Fruit fly (Drosophila melanogaster): Measurements from ENCODE around the gene gpp.

gpp gene

DNA sequence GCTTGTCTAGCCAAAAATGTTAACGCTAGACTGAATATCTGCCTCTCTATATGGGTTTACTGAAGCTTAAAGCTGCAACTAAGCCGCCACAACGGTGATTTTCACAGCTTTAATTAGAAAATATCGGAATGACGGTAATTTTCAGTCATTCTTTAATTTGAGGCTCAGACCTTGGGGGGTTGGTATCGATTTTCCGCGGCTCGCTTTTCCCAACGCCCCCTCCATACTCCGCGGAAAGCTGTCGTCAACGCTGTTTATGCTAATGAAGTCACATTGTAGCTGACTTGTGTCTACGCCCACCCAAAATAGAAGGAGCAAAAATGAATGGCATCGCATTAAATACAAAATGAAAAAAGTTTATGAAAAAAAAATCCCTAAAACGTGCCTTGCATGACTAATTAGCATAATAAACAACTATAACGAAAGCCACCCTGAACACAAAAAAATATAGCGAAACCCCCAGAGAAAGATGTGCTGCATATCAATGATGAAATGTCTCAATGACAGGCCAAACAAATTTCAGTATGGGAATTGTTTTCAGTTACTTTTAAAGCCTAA lies 29.2 kb downstream of the gpp start:
- no peak for TF ChIP-seq HLH106 (tag; optimal IDR thresholded peaks at IDR 0.05)
- TF ChIP-seq Mio (GFP tag; optimal IDR thresholded peaks at IDR 0.05) = no peak
- no peak for TF ChIP-seq CG9705 (GFP tag; optimal IDR thresholded peaks at IDR 0.05)
- no peak for TF ChIP-seq Hr78 (GFP tag; optimal IDR thresholded peaks at IDR 0.05)
- no peak for TF ChIP-seq usp (GFP tag; optimal IDR thresholded peaks at IDR 0.05)
- TF ChIP-seq GATAd (GFP tag; optimal IDR thresholded peaks at IDR 0.05) = no peak

DNA sequence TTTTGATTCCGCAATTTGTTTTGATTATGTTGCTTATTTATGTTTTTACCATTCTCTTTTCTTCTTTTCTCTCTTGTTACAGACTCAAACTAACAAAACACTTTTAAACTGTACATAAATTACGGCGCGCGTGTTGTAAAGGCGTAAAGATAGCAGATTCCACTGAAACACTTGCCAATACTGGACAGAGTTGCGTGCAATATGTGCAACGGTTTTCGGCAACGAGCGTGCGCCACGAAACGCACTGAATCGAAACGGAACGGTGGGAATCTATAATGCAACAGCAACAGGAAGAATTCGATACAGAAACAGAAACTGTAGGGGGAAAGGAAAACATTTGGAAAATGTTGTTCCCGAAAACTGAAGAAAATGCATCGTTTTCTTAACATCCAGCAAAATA lies 30.0 kb downstream of the gpp start:
- no peak for TF ChIP-seq br (GFP tag; optimal IDR thresholded peaks at IDR 0.05)
- no peak for TF ChIP-seq HLH106 (tag; optimal IDR thresholded peaks at IDR 0.05)
- no peak for TF ChIP-seq dl (GFP tag; optimal IDR thresholded peaks at IDR 0.05; ENCODE audit: insufficient read depth in 1 of 2, partially characterized antibody in 2 of 2)
- TF ChIP-seq fru (GFP tag; optimal IDR thresholded peaks at IDR 0.05) = no peak
- no peak for TF ChIP-seq Hr78 (GFP tag; optimal IDR thresholded peaks at IDR 0.05)
- TF ChIP-seq dsf (GFP tag; optimal IDR thresholded peaks at IDR 0.05; ENCODE audit: borderline replicate concordance) = no peak
- TF ChIP-seq usp (GFP tag; optimal IDR thresholded peaks at IDR 0.05) = no peak
- no peak for TF ChIP-seq CrebA (GFP tag; optimal IDR thresholded peaks at IDR 0.05; ENCODE audit: borderline replicate concordance)
- TF ChIP-seq Mio (GFP tag; optimal IDR thresholded peaks at IDR 0.05) = no peak
- no peak for TF ChIP-seq pan (optimal IDR thresholded peaks at IDR 0.05)
- TF ChIP-seq N (GFP tag; optimal IDR thresholded peaks at IDR 0.05) = no peak
- TF ChIP-seq Vsx2 (GFP tag; optimal IDR thresholded peaks at IDR 0.05; ENCODE audit: partially characterized antibody) = no peak
- no peak for TF ChIP-seq Dif (GFP tag; optimal IDR thresholded peaks at IDR 0.05; ENCODE audit: partially characterized antibody)
- TF ChIP-seq lola (GFP tag; optimal IDR thresholded peaks at IDR 0.05) = no peak
- no peak for TF ChIP-seq tai (GFP tag; optimal IDR thresholded peaks at IDR 0.05)
- TF ChIP-seq Dfd (GFP tag; optimal IDR thresholded peaks at IDR 0.05) = no peak
- no peak for TF ChIP-seq foxo (GFP tag; optimal IDR thresholded peaks at IDR 0.05)
- no peak for TF ChIP-seq brk (GFP tag; optimal IDR thresholded peaks at IDR 0.05)
- TF ChIP-seq Hr83 (GFP tag; optimal IDR thresholded peaks at IDR 0.05; ENCODE audit: poor library complexity, severe bottlenecking) = no peak
- TF ChIP-seq CG32264 (GFP tag; optimal IDR thresholded peaks at IDR 0.05) = no peak

DNA sequence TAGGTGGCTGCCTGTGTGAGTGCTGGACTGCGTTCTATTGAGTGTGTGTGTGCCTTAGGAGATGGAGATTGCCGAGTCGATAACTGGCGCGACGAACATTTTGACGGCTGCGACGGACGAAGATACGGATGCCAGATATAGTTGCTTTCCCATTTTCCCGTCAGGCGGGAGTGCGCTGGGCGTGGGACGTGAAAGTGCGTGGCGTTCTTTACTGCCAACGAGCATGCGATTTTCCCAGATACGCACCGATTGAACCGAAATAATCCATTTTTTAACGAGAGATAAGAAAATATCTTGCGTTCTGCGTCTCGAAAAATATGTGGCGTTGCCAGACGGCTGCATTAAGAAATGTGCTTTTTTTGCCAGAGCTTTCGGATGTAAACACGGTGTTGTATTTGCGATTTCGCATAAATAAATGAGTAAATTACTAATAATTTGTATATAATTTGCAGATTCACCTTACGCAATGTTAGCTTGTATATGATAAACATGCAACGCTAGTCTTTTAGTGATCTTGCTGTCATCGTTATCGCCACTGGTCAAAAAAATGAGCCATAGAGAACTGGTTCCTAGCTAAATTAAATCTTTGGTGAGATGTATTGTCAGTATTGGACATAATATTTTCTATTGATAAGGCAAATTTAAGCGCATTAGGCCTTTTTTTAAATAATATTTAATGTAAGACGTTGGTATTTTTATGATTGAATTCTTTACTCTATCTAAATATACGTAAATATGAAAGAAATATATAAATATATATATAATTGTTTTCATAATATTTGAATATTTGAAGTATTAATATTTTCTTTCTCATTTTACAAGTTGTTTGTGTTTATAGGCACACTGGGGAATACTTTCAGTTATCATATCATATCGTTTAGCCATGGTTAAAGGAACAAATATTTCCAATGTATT lies 49.7 kb downstream of the gpp start, which contains the start of gene CG9727:
Gene CG9727 (minus strand): TSS at position 537 of the 915 bp plus-strand sequence.
- peak; percentile 57 for TF ChIP-seq Myc (optimal IDR thresholded peaks at IDR 0.05)
- no peak for TF ChIP-seq HLH106 (tag; optimal IDR thresholded peaks at IDR 0.05)
- no peak for TF ChIP-seq Vsx2 (GFP tag; optimal IDR thresholded peaks at IDR 0.05; ENCODE audit: partially characterized antibody)
- TF ChIP-seq woc (GFP tag; optimal IDR thresholded peaks at IDR 0.05) = peak; percentile 12

DNA sequence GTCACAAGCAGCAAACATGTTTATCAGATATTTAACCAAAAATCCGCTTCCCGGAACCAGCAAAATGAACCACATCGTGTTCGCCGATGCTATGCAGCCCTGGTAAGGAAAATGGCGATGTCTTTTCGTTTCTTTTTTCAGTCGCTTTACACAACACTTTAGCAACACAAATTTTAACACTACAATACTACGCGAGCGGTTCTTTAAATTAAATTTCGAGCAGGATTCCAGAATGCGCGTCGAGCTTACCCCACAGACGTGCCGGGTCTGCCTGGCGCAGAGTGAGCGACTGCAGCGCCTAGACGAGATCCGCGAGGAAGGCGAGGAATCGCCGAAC lies 50.4 kb downstream of the gpp start, which contains the start of gene Zif:
Gene Zif (plus strand): TSS at position 34 of the 337 bp plus-strand sequence.
- no peak for TF ChIP-seq Dif (GFP tag; optimal IDR thresholded peaks at IDR 0.05; ENCODE audit: partially characterized antibody)
- no peak for TF ChIP-seq Vsx2 (GFP tag; optimal IDR thresholded peaks at IDR 0.05; ENCODE audit: partially characterized antibody)
- TF ChIP-seq CG32264 (GFP tag; optimal IDR thresholded peaks at IDR 0.05) = peak; percentile 38
- TF ChIP-seq Hr78 (GFP tag; optimal IDR thresholded peaks at IDR 0.05) = no peak
- peak; percentile 27 for TF ChIP-seq ey (GFP tag; optimal IDR thresholded peaks at IDR 0.05)
- peak; percentile 48 for TF ChIP-seq HLH106 (tag; optimal IDR thresholded peaks at IDR 0.05)
- no peak for TF ChIP-seq Dfd (GFP tag; optimal IDR thresholded peaks at IDR 0.05)
- no peak for TF ChIP-seq N (GFP tag; optimal IDR thresholded peaks at IDR 0.05)
- TF ChIP-seq br (GFP tag; optimal IDR thresholded peaks at IDR 0.05) = no peak
- TF ChIP-seq tai (GFP tag; optimal IDR thresholded peaks at IDR 0.05) = no peak
- no peak for TF ChIP-seq Rel (GFP tag; optimal IDR thresholded peaks at IDR 0.05)
- TF ChIP-seq Rel (tag; optimal IDR thresholded peaks at IDR 0.05) = peak; percentile 4
- no peak for TF ChIP-seq dmrt93B (GFP tag; optimal IDR thresholded peaks at IDR 0.05)
- TF ChIP-seq sv (GFP tag; optimal IDR thresholded peaks at IDR 0.05) = peak; percentile 31
- TF ChIP-seq h (GFP tag; optimal IDR thresholded peaks at IDR 0.05) = peak; percentile 48
- peak; percentile 64 for TF ChIP-seq rgr (GFP tag; optimal IDR thresholded peaks at IDR 0.05)
- no peak for TF ChIP-seq brk (GFP tag; optimal IDR thresholded peaks at IDR 0.05)
- peak; percentile 10 for TF ChIP-seq CG9705 (GFP tag; optimal IDR thresholded peaks at IDR 0.05)
- peak; percentile 72 for TF ChIP-seq Hr83 (GFP tag; optimal IDR thresholded peaks at IDR 0.05; ENCODE audit: poor library complexity, severe bottlenecking)
- no peak for TF ChIP-seq dsf (GFP tag; optimal IDR thresholded peaks at IDR 0.05; ENCODE audit: borderline replicate concordance)
- TF ChIP-seq fru (GFP tag; optimal IDR thresholded peaks at IDR 0.05) = peak; percentile 43
- no peak for TF ChIP-seq Myc (optimal IDR thresholded peaks at IDR 0.05)
- TF ChIP-seq lola (GFP tag; optimal IDR thresholded peaks at IDR 0.05) = no peak
- TF ChIP-seq Abd-B (GFP tag; optimal IDR thresholded peaks at IDR 0.05) = no peak
- TF ChIP-seq GATAd (GFP tag; optimal IDR thresholded peaks at IDR 0.05) = no peak
- TF ChIP-seq usp (GFP tag; optimal IDR thresholded peaks at IDR 0.05) = no peak
- peak in 1 of 2 experiments; percentile 67 for TF ChIP-seq foxo (GFP tag; optimal IDR thresholded peaks at IDR 0.05)
- TF ChIP-seq jim (GFP tag; optimal IDR thresholded peaks at IDR 0.05) = peak; percentile 70
- peak; percentile 23 for TF ChIP-seq Mio (GFP tag; optimal IDR thresholded peaks at IDR 0.05)
- peak; percentile 37 for TF ChIP-seq OdsH (GFP tag; optimal IDR thresholded peaks at IDR 0.05)
- peak; percentile 62 for TF ChIP-seq woc (GFP tag; optimal IDR thresholded peaks at IDR 0.05)
- TF ChIP-seq sage (GFP tag; optimal IDR thresholded peaks at IDR 0.05) = peak; percentile 24
- TF ChIP-seq pan (optimal IDR thresholded peaks at IDR 0.05) = no peak
- TF ChIP-seq Jra (GFP tag; optimal IDR thresholded peaks at IDR 0.05) = no peak
- TF ChIP-seq CrebA (GFP tag; optimal IDR thresholded peaks at IDR 0.05; ENCODE audit: borderline replicate concordance) = no peak
- TF ChIP-seq dl (GFP tag; optimal IDR thresholded peaks at IDR 0.05; ENCODE audit: insufficient read depth in 1 of 2, partially characterized antibody in 2 of 2) = no peak
- TF ChIP-seq psq (GFP tag; optimal IDR thresholded peaks at IDR 0.05) = peak; percentile 29

All from whole organism, wandering third instar larva.